Worm (Caenorhabditis elegans) whole organism, L1 larva: ENCODE measurements around the gene C45G9.9.

Experiments used
- C04F5.9 ChIP-seq: sonication (generic microtip); optimal IDR thresholded peaks from 2 replicates; lab custom pipeline; 2016; ENCODE audit warnings: missing genetic modification characterization, missing compliant biosample characterization
- C16A3.4 ChIP-seq: fragments of 150-350 bp; optimal IDR thresholded peaks from 2 replicates; lab custom pipeline; 2014; ENCODE audit warnings: missing biosample characterization, missing genetic modification characterization
- C34B4.2 ChIP-seq: sonication (generic microtip); optimal IDR thresholded peaks from 2 replicates; lab custom pipeline; 2017; ENCODE audit warnings: mild to moderate bottlenecking, missing genetic modification characterization, missing compliant biosample characterization
- Y116A8C.19 ChIP-seq: sonication (generic microtip); optimal IDR thresholded peaks from 2 replicates; lab custom pipeline; 2016; ENCODE audit warnings: missing compliant biosample characterization, missing genetic modification characterization, borderline replicate concordance
- aha-1 ChIP-seq: fragments of 150-350 bp; optimal IDR thresholded peaks from 2 replicates; lab custom pipeline; 2014; ENCODE audit warnings: missing biosample characterization, missing genetic modification characterization
- blmp-1 ChIP-seq: fragments of 150-350 bp; optimal IDR thresholded peaks from 2 replicates; lab custom pipeline; 2014; ENCODE audit warnings: missing biosample characterization, missing genetic modification characterization
- ceh-88 ChIP-seq: fragments of 200-800 bp; sonication (Bioruptor generic); IDR thresholded peaks from 2 replicates; pipeline ENCODE4 v1.3.6; 2022; ENCODE audit warnings: missing genetic modification characterization, missing compliant biosample characterization
- ceh-90 ChIP-seq: sonication (generic microtip); optimal IDR thresholded peaks from 2 replicates; lab custom pipeline; 2016; ENCODE audit warnings: missing genetic modification characterization, missing compliant biosample characterization
- ces-1 ChIP-seq: fragments of 150-350 bp; optimal IDR thresholded peaks from 2 replicates; lab custom pipeline; 2014; ENCODE audit warnings: missing biosample characterization, missing genetic modification reagents, missing genetic modification characterization
- efl-1 ChIP-seq, 4 experiments: fragments of 150-350 bp; optimal IDR thresholded peaks in 3 of 4; peaks in 1 of 4; 1 replicate in 1 of 4; 2 replicates in 3 of 4; lab custom pipeline; 2014; ENCODE audit warnings: missing biosample characterization in 2 of 4, missing genetic modification characterization in 2 of 4, missing genetic modification reagents in 2 of 4
- elt-2 ChIP-seq: sonication (generic microtip); optimal IDR thresholded peaks from 2 replicates; lab custom pipeline; 2016; ENCODE audit warnings: missing genetic modification characterization, mild to moderate bottlenecking, inconsistent platforms, missing compliant biosample characterization, missing genetic modification reagents
- elt-3 ChIP-seq, 6 experiments: fragments of 150-350 bp in 1 of 6; sonication (generic microtip); optimal IDR thresholded peaks; 2 replicates each; lab custom pipeline; 2017 to 2018; ENCODE audit warnings: missing biosample characterization in 6 of 6, missing genetic modification characterization in 6 of 6, inconsistent platforms in 1 of 6
- ets-5 ChIP-seq: fragments of 200-800 bp; sonication (Bioruptor generic); IDR thresholded peaks from 2 replicates; pipeline ENCODE4 v1.3.6; 2022; ENCODE audit warnings: missing genetic modification characterization, missing compliant biosample characterization
- fkh-10 ChIP-seq: sonication (generic microtip); optimal IDR thresholded peaks from 2 replicates; lab custom pipeline; 2017; ENCODE audit warnings: missing biosample characterization, missing genetic modification reagents, missing genetic modification characterization
- fkh-4 ChIP-seq: sonication (generic microtip); optimal IDR thresholded peaks from 2 replicates; lab custom pipeline; 2016; ENCODE audit warnings: missing compliant biosample characterization, missing genetic modification characterization, borderline replicate concordance
- grh-1 ChIP-seq: fragments of 200-800 bp; sonication (Bioruptor generic); IDR thresholded peaks from 2 replicates; pipeline ENCODE4 v1.3.6; 2022; ENCODE audit warnings: missing genetic modification reagents, missing genetic modification characterization, missing compliant biosample characterization
- hlh-4 ChIP-seq: sonication (generic microtip); optimal IDR thresholded peaks from 2 replicates; lab custom pipeline; 2016; ENCODE audit warnings: mild to moderate bottlenecking, missing genetic modification characterization, missing compliant biosample characterization
- jun-1 ChIP-seq: fragments of 150-350 bp; optimal IDR thresholded peaks from 2 replicates; lab custom pipeline; 2014; ENCODE audit warnings: missing biosample characterization, missing genetic modification reagents, missing genetic modification characterization
- lin-13 ChIP-seq: fragments of 150-350 bp; optimal IDR thresholded peaks from 2 replicates; lab custom pipeline; 2014; ENCODE audit warnings: missing biosample characterization, missing genetic modification reagents, missing genetic modification characterization
- lin-14 ChIP-seq: fragments of 200-800 bp; sonication (Bioruptor generic); optimal IDR thresholded peaks from 2 replicates; lab custom pipeline; 2018; ENCODE audit warnings: mild to moderate bottlenecking, missing genetic modification characterization, moderate library complexity, missing compliant biosample characterization
- lsy-2 ChIP-seq, 2 experiments: fragments of 150-350 bp; optimal IDR thresholded peaks; 2 replicates each; lab custom pipeline; 2014; ENCODE audit warnings: missing biosample characterization in 2 of 2, missing genetic modification characterization in 2 of 2
- mab-9 ChIP-seq: fragments of 200-800 bp; sonication (Bioruptor generic); IDR thresholded peaks from 2 replicates; pipeline ENCODE4 v1.3.6; 2022; ENCODE audit warnings: missing genetic modification reagents, missing genetic modification characterization, missing compliant biosample characterization
- mdl-1 ChIP-seq, 2 experiments: fragments of 150-350 bp; optimal IDR thresholded peaks; 2 replicates each; lab custom pipeline; 2014 to 2017; ENCODE audit warnings: missing biosample characterization in 2 of 2, missing genetic modification characterization in 2 of 2, inconsistent platforms in 1 of 2
- mep-1 ChIP-seq: fragments of 150-350 bp; optimal IDR thresholded peaks from 2 replicates; lab custom pipeline; 2014; ENCODE audit warnings: missing biosample characterization, missing genetic modification characterization
- nhr-12 ChIP-seq: sonication (generic microtip); optimal IDR thresholded peaks from 2 replicates; lab custom pipeline; 2017; ENCODE audit warnings: missing biosample characterization, missing genetic modification characterization
- nhr-19 ChIP-seq: fragments of 200-800 bp; sonication (Bioruptor generic); conservative IDR thresholded peaks from 2 replicates; pipeline ENCODE4 v1.3.6; 2022; ENCODE audit warnings: missing genetic modification characterization, missing compliant biosample characterization
- nhr-20 ChIP-seq: sonication (generic microtip); optimal IDR thresholded peaks from 2 replicates; lab custom pipeline; 2016; ENCODE audit warnings: mild to moderate bottlenecking, missing genetic modification characterization, missing compliant biosample characterization
- nhr-28 ChIP-seq: fragments of 150-350 bp; optimal IDR thresholded peaks from 2 replicates; lab custom pipeline; 2014; ENCODE audit warnings: missing biosample characterization, missing genetic modification characterization
- nhr-71 ChIP-seq: sonication (generic microtip); optimal IDR thresholded peaks from 2 replicates; lab custom pipeline; 2016; ENCODE audit warnings: mild to moderate bottlenecking, missing genetic modification characterization, moderate library complexity, missing compliant biosample characterization
- nhr-76 ChIP-seq: sonication (generic microtip); optimal IDR thresholded peaks from 2 replicates; lab custom pipeline; 2017; ENCODE audit warnings: missing biosample characterization, missing genetic modification characterization
- nhr-77 ChIP-seq: fragments of 150-350 bp; optimal IDR thresholded peaks from 2 replicates; lab custom pipeline; 2014; ENCODE audit warnings: missing biosample characterization, missing genetic modification characterization
- nhr-85 ChIP-seq: sonication (generic microtip); peaks from one replicate; lab custom pipeline; 2016; ENCODE audit warnings: missing genetic modification characterization, inconsistent platforms, missing compliant biosample characterization
- snpc-4 ChIP-seq: fragments of 150-350 bp; optimal IDR thresholded peaks from 2 replicates; lab custom pipeline; 2014; ENCODE audit warnings: missing biosample characterization, missing genetic modification characterization
- snu-23 ChIP-seq: sonication (generic microtip); optimal IDR thresholded peaks from 2 replicates; lab custom pipeline; 2016; ENCODE audit warnings: missing genetic modification characterization, missing compliant biosample characterization
- sox-4 ChIP-seq: sonication (generic microtip); optimal IDR thresholded peaks from 2 replicates; lab custom pipeline; 2016; ENCODE audit warnings: missing genetic modification characterization, missing compliant biosample characterization
- sptf-1 ChIP-seq: fragments of 150-350 bp; optimal IDR thresholded peaks from 2 replicates; lab custom pipeline; 2014; ENCODE audit warnings: missing biosample characterization, missing genetic modification characterization
- tbx-2 ChIP-seq: sonication (generic microtip); optimal IDR thresholded peaks from 2 replicates; lab custom pipeline; 2016; ENCODE audit warnings: missing genetic modification characterization, missing compliant biosample characterization
- unc-30 ChIP-seq: sonication (generic microtip); optimal IDR thresholded peaks from 2 replicates; lab custom pipeline; 2017; ENCODE audit warnings: missing biosample characterization, missing genetic modification characterization
- unc-86 ChIP-seq: sonication (generic microtip); optimal IDR thresholded peaks from 2 replicates; lab custom pipeline; 2016; ENCODE audit warnings: missing genetic modification characterization, missing compliant biosample characterization
- unc-98 ChIP-seq: fragments of 200-800 bp; sonication (Bioruptor generic); IDR thresholded peaks from 2 replicates; pipeline ENCODE4 v1.3.6; 2022; ENCODE audit warnings: missing genetic modification characterization, missing compliant biosample characterization
- zip-4 ChIP-seq: fragments of 200-800 bp; sonication (Bioruptor generic); optimal IDR thresholded peaks from 2 replicates; lab custom pipeline; 2018; ENCODE audit warnings: mild to moderate bottlenecking, missing genetic modification characterization, moderate library complexity, missing compliant biosample characterization
- ztf-11 ChIP-seq, 2 experiments: sonication (generic microtip); optimal IDR thresholded peaks; 2 replicates each; lab custom pipeline; 2016 to 2017; ENCODE audit warnings: missing genetic modification characterization in 2 of 2, missing biosample characterization in 1 of 2, missing compliant biosample characterization in 1 of 2

C45G9.9 gene

ce11 chrIII:5089489-5089888, 33.9 kb upstream of the C45G9.9 start:
- TF ChIP-seq ces-1 = no peak
- TF ChIP-seq elt-2 (tag; lab: Kevin White, UChicago) = no peak
- no peak for TF ChIP-seq efl-1 (optimal IDR thresholded peaks at IDR 0.05; lab: Kevin White, UChicago)
- peak in 1 of 2 experiments; percentile 44 for TF ChIP-seq efl-1 (GFP tag; optimal IDR thresholded peaks at IDR 0.05 in 1 of 2; lab: Kevin White, UChicago)
- peak; percentile 15 for TF ChIP-seq snu-23 (GFP tag; lab: Kevin White, UChicago)
- peak in 5 of 6 experiments; percentile 30 to 75 (median 33) for TF ChIP-seq elt-3 (tag; optimal IDR thresholded peaks at IDR 0.05; lab: Kevin White, UChicago)
- TF ChIP-seq unc-30 = no peak
- TF ChIP-seq nhr-85 (tag; lab: Kevin White, UChicago) = peak; percentile 49
- TF ChIP-seq sox-4 (tag; lab: Kevin White, UChicago) = no peak
- TF ChIP-seq lin-14 (GFP tag; lab: Kevin White, UChicago) = peak; percentile 32
- peak; percentile 25 for TF ChIP-seq blmp-1 (tag; lab: Kevin White, UChicago)
- TF ChIP-seq hlh-4 (tag; lab: Kevin White, UChicago) = no peak
- TF ChIP-seq nhr-19 (GFP tag; lab: Robert Waterston, UW) = peak; percentile 73
- TF ChIP-seq nhr-71 (tag; lab: Kevin White, UChicago) = peak; percentile 36
- peak; percentile 32 for TF ChIP-seq nhr-20
- TF ChIP-seq, all 84 proteins: peak for 9

ce11 chrIII:5085529-5085928, 29.9 kb upstream of the C45G9.9 start, which contains the start of gene cah-1:
Gene cah-1, minus strand, starts transcription at chrIII:5085629.
- no peak for TF ChIP-seq fkh-4 (tag; lab: Kevin White, UChicago)
- TF ChIP-seq efl-1 (optimal IDR thresholded peaks at IDR 0.05; lab: Kevin White, UChicago) = no peak
- peak in 1 of 2 experiments; percentile 19 for TF ChIP-seq efl-1 (GFP tag; optimal IDR thresholded peaks at IDR 0.05 in 1 of 2; lab: Kevin White, UChicago)
- TF ChIP-seq unc-86 (tag; lab: Kevin White, UChicago) = peak; percentile 15
- TF ChIP-seq grh-1 (GFP tag; lab: Robert Waterston, UW) = no peak
- peak; percentile 11 for TF ChIP-seq lin-14 (GFP tag; lab: Kevin White, UChicago)

DNA sequence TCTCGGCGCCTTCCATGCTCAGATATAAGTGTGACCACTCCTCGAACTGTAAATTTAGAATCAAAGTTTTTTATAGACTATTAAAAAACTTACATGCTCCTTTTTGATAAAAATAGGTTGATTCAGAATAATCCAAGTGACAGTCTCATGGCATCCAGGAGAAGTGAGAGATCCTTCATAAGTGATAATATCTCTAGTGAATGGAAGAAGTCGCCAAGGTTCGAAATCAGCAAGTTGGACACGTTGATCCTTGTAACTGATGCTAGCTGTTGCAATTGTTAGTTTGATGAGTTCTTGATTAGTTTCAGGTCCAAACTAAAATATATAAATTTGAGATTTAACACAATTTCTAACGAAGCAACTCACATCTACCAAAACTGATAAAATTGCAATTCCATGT, 27.7 kb upstream of the C45G9.9 start:
- no peak for TF ChIP-seq ets-5 (GFP tag; lab: Robert Waterston, UW)
- peak; percentile 44 for TF ChIP-seq nhr-85 (tag; lab: Kevin White, UChicago)
- TF ChIP-seq efl-1 (optimal IDR thresholded peaks at IDR 0.05; lab: Kevin White, UChicago) = no peak
- peak in 1 of 2 experiments; percentile 42 for TF ChIP-seq efl-1 (GFP tag; optimal IDR thresholded peaks at IDR 0.05 in 1 of 2; lab: Kevin White, UChicago)
- no peak for TF ChIP-seq snu-23 (GFP tag; lab: Kevin White, UChicago)
- no peak for TF ChIP-seq lin-13
- no peak for TF ChIP-seq mep-1 (tag; lab: Kevin White, UChicago)

DNA sequence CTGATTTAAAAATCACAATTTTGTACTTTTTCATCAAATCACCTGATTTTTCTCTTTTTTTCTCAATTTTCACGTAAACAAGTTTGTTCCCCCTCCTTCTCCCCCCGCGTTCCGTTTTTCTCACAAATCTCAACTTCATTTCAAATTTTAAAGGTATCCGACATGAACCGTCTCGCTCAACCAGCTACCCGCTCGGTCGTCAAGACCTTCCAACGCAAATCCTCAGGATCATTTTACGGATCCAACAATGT, 25.9 kb upstream of the C45G9.9 start, which contains the start of gene cox-6A:
cox-6A (plus strand) TSS at position 152 of the 251 bp plus-strand sequence.
- TF ChIP-seq snpc-4 (no peak), nhr-76 (no peak), sptf-1 (no peak), zip-4 (GFP tag; lab: Kevin White, UChicago) (no peak), tbx-2 (no peak), mab-9 (GFP tag; lab: Robert Waterston, UW) (no peak), blmp-1 (tag; lab: Kevin White, UChicago) (no peak), lsy-2 (tag; optimal IDR thresholded peaks at IDR 0.05; lab: Kevin White, UChicago) (no peak), elt-3 (tag; optimal IDR thresholded peaks at IDR 0.05; lab: Kevin White, UChicago) (no peak), C16A3.4 (no peak)

DNA sequence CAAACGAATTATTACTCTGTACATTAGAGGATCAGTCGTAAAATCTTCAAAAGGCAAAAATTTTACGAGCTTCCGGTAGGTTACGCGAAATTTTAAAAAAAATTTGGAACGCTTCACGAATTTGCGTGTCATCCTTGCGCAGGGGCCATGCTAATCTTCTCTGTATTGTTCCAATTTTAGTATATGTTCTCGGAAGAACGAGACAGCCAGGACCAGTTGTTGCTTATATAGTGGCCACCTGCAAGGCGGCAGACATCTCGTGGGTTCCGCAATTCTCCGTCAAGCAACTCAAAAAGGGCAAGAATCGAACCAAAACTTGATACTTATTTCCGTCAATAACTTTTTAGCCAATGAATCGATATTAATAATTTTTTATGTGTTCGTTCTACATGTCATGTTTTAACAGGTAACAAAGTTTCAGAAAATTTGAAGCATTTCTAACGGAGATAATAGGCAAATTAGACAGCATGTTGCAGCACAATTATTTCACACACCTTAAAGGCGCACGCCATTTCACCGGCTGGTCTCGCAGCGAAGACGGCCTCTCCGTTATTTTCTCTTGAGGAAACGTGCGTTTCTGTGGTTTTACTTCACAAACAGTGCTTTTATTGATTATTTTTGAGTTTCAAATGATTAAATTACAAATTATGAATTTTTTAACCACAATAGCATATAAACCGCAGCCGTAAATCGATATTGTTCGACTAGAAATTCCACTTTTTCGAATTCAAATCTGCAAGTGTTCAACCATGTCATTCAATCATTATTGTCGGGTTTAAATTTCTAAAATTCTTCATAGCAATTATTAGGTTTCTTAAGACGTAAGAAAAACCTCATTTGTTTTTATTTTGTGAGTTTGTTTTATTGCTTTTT, 25.3 kb upstream of the C45G9.9 start:
- TF ChIP-seq Y116A8C.19 (tag; lab: Kevin White, UChicago) (no peak), nhr-12 (tag; lab: Kevin White, UChicago) (no peak), lsy-2 (tag; optimal IDR thresholded peaks at IDR 0.05; lab: Kevin White, UChicago) (peak; percentile 50 to 74), aha-1 (peak; percentile 41), nhr-28 (tag; lab: Kevin White, UChicago) (no peak), mdl-1 (tag; optimal IDR thresholded peaks at IDR 0.05; lab: Kevin White, UChicago) (peak in 1 of 2 experiments; percentile 51), lin-14 (GFP tag; lab: Kevin White, UChicago) (peak; percentile 87), ztf-11 (tag; optimal IDR thresholded peaks at IDR 0.05; lab: Kevin White, UChicago) (peak in 1 of 2 experiments; percentile 84), ceh-88 (GFP tag; lab: Robert Waterston, UW) (peak; percentile 82), nhr-19 (GFP tag; lab: Robert Waterston, UW) (peak; percentile 93), mab-9 (GFP tag; lab: Robert Waterston, UW) (peak; percentile 78), ceh-90 (tag; lab: Kevin White, UChicago) (peak; percentile 38), C34B4.2 (tag; lab: Kevin White, UChicago) (peak; percentile 15), nhr-76 (no peak), fkh-10 (GFP tag; lab: Kevin White, UChicago) (peak; percentile 58), jun-1 (tag; lab: Kevin White, UChicago) (peak; percentile 63), nhr-77 (tag; lab: Kevin White, UChicago) (peak; percentile 53), unc-98 (no peak), blmp-1 (tag; lab: Kevin White, UChicago) (no peak), unc-30 (no peak), C04F5.9 (tag; lab: Kevin White, UChicago) (peak; percentile 58)
